Worm (Caenorhabditis elegans): ENCODE data around the gene R01E6.5.

DNA sequence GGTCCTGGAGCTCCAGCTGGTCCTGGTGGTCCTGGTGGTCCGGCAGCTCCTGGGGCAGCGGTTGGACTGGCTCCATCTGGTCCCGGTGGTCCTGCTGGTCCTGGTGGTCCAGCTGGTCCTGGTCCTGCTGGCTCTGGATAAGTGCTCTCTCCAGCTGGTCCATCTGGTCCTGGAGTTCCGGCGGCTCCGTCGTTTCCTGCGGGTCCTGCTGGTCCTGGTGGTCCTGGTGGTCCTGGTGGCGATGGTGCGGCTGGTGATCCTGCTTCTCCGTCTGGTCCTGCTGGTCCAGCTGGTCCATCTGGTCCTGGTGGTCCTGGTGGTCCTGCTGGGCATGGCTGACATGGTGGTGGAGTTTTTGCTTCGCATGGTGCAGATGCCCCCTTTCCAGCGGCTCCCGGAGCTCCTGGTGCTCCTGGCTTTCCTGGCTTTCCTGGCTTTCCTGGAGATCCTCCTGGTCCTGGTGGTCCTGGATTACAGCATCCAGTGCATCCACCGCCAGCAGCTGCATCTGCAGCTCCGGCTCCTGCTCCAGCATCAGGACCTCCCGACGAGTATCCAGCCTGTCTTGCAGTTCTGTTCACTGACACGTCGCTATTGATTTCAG lies 26.5 kb upstream of the R01E6.5 start:
- TF ChIP-seq ztf-23 (GFP tag; IDR thresholded peaks at IDR 0.05): no peak
- TF ChIP-seq med-1 (GFP tag; optimal IDR thresholded peaks at IDR 0.05; ENCODE audit: insufficient read depth): no peak
- no peak for TF ChIP-seq klf-2 (GFP tag; conservative IDR thresholded peaks at IDR 0.05)
- TF ChIP-seq ztf-29 (GFP tag; IDR thresholded peaks at IDR 0.05): no peak
- TF ChIP-seq flt-1 (GFP tag; IDR thresholded peaks at IDR 0.05): no peak
